Fruit fly (Drosophila melanogaster): ENCODE results near the gene obst-I.

dm6 chr3L:2257412-2257862 lies 10.2 kb upstream of the obst-I start, which contains the start of the genes CG1275 and Elp5:
- TF ChIP-seq psq (GFP tag; optimal IDR thresholded peaks at IDR 0.05) (peak; percentile 95), Hr83 (GFP tag; optimal IDR thresholded peaks at IDR 0.05; ENCODE audit: poor library complexity, severe bottlenecking) (peak; percentile 98), Hr78 (GFP tag; optimal IDR thresholded peaks at IDR 0.05) (no peak), sage (GFP tag; optimal IDR thresholded peaks at IDR 0.05) (peak; percentile 94), Sp1 (GFP tag; optimal IDR thresholded peaks at IDR 0.05) (peak; percentile 98), rgr (GFP tag; optimal IDR thresholded peaks at IDR 0.05) (peak; percentile 99), Dfd (GFP tag; optimal IDR thresholded peaks at IDR 0.05) (no peak), CrebA (GFP tag; optimal IDR thresholded peaks at IDR 0.05; ENCODE audit: borderline replicate concordance) (no peak), Dif (GFP tag; optimal IDR thresholded peaks at IDR 0.05; ENCODE audit: partially characterized antibody) (no peak), Myc (optimal IDR thresholded peaks at IDR 0.05) (peak; percentile 31), GATAd (GFP tag; optimal IDR thresholded peaks at IDR 0.05) (peak; percentile 95), Abd-B (GFP tag; optimal IDR thresholded peaks at IDR 0.05) (no peak), lola (GFP tag; optimal IDR thresholded peaks at IDR 0.05) (no peak), h (GFP tag; optimal IDR thresholded peaks at IDR 0.05) (peak; percentile 100)
